Fruit fly (Drosophila melanogaster): ENCODE results near the gene CG17328.

The CG17328 gene

DNA sequence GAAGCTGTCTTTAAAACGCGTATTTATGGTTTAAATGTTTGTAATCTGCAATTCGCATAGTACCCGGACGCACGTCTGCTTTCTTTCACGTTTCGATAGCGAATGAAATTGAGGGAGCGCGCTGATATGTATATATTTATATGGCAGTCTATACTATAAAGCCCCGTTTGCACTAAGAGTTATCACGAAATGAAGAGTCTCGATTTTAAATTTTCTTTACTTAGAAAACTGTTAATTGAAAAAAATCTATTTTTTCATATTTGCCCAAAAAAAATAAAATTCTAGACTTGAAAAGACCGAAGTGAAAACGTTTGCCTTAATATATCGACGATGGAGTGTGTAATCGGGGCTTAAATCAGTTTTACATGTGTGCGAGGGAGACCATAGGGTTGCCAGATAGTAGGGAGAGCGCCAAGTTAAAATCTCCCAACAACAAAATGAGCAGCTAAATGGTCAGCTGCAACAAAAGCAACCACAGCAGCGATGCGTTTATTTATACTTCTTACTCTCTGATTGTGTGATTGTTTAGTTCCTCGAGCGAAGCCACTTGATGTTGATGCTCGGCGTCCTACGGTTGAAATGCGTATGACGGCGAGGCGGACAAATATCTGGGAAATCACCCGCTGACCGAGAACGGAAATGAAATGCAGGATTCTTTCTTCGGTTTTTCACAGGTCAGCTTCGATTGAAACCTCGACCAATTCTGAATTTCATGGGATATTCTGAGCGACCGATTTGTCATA is 25.9 kb downstream of the CG17328 start, which contains the start of gene cact (continued):
- TF ChIP-seq pfk (GFP tag; optimal IDR thresholded peaks at IDR 0.05) (peak; percentile 39), CG14667 (GFP tag; IDR thresholded peaks at IDR 0.05) (no peak; the same call in 1 of the 2 replicates), CG2120 (GFP tag; optimal IDR thresholded peaks at IDR 0.05) (peak; percentile 98), psq (GFP tag; optimal IDR thresholded peaks at IDR 0.05) (peak; percentile 72), sr (GFP tag; IDR thresholded peaks at IDR 0.05) (peak; percentile 25; the same call in 1 of the 3 replicates), Hmr (GFP tag; optimal IDR thresholded peaks at IDR 0.05) (peak; percentile 93), CG8089 (GFP tag; optimal IDR thresholded peaks at IDR 0.05) (peak; percentile 92), Doc2 (GFP tag; IDR thresholded peaks at IDR 0.05) (peak; percentile 70), CG42726 (GFP tag; IDR thresholded peaks at IDR 0.05; ENCODE audit: partially characterized antibody) (peak; percentile 45; the same call in 1 of the 2 replicates), br (optimal IDR thresholded peaks at IDR 0.05) (no peak), CG12219 (GFP tag; optimal IDR thresholded peaks at IDR 0.05) (peak; percentile 75), ind (GFP tag; optimal IDR thresholded peaks at IDR 0.05) (peak; percentile 94), GATAe (GFP tag; conservative IDR thresholded peaks at IDR 0.05) (peak; percentile 59; the same call in 1 of the 2 replicates), seq (GFP tag; IDR thresholded peaks at IDR 0.05) (peak; percentile 88), amos (GFP tag; IDR thresholded peaks at IDR 0.05; ENCODE audit: partially characterized antibody) (0 out of 2 replicates have a peak, but pooled peaks have one; percentile 30), Hey (tag; optimal IDR thresholded peaks at IDR 0.05) (peak; percentile 58), CG6765 (GFP tag; optimal IDR thresholded peaks at IDR 0.05) (peak; percentile 63), CoRest (tag; optimal IDR thresholded peaks at IDR 0.05) (peak; percentile 92), Jarid2 (GFP tag; optimal IDR thresholded peaks at IDR 0.05) (peak; percentile 82), Nf-YC (tag; optimal IDR thresholded peaks at IDR 0.05) (peak; percentile 84), cg (GFP tag; optimal IDR thresholded peaks at IDR 0.05) (peak; percentile 84), Gug (GFP tag; IDR thresholded peaks at IDR 0.05) (peak; percentile 87), CG17802 (tag; optimal IDR thresholded peaks at IDR 0.05) (peak; percentile 100), hkb (optimal IDR thresholded peaks at IDR 0.05) (no peak), hkb (GFP tag; IDR thresholded peaks at IDR 0.05) (peak; percentile 92), h (optimal IDR thresholded peaks at IDR 0.05) (no peak), CG16863 (GFP tag; optimal IDR thresholded peaks at IDR 0.05) (peak; percentile 89), CG6854 (GFP tag; optimal IDR thresholded peaks at IDR 0.05) (peak; percentile 87), CG13624 (GFP tag; optimal IDR thresholded peaks at IDR 0.05) (peak; percentile 94), CG17361 (GFP tag; IDR thresholded peaks at IDR 0.05) (peak; percentile 93), tio (GFP tag; optimal IDR thresholded peaks at IDR 0.05) (peak; percentile 91), CG5180 (GFP tag; optimal IDR thresholded peaks at IDR 0.05) (peak; percentile 57), ro (GFP tag; IDR thresholded peaks at IDR 0.05) (peak; percentile 80), sima (GFP tag; optimal IDR thresholded peaks at IDR 0.05) (peak; percentile 70), bsh (GFP tag; optimal IDR thresholded peaks at IDR 0.05) (peak; percentile 41 to 94), CG12104 (GFP tag; optimal IDR thresholded peaks at IDR 0.05) (peak; percentile 91), CG18619 (GFP tag; optimal IDR thresholded peaks at IDR 0.05) (peak; percentile 90), D (optimal IDR thresholded peaks at IDR 0.05) (no peak), D (GFP tag; optimal IDR thresholded peaks at IDR 0.05) (peak; percentile 81), pzg (GFP tag; optimal IDR thresholded peaks at IDR 0.05) (peak; percentile 66), Sry-δ (GFP tag; optimal IDR thresholded peaks at IDR 0.05) (peak; percentile 80), NK7.1 (GFP tag; optimal IDR thresholded peaks at IDR 0.05) (peak; percentile 85), eyg (GFP tag; optimal IDR thresholded peaks at IDR 0.05) (peak; percentile 89), mld (GFP tag; IDR thresholded peaks at IDR 0.05; ENCODE audit: partially characterized antibody) (no peak), ab (GFP tag; optimal IDR thresholded peaks at IDR 0.05) (peak; percentile 47), Mes4 (GFP tag; optimal IDR thresholded peaks at IDR 0.05) (peak; percentile 89), bbx (GFP tag; IDR thresholded peaks at IDR 0.05; ENCODE audit: partially characterized antibody) (no peak), Dref (GFP tag; IDR thresholded peaks at IDR 0.05) (no peak), Neu2 (GFP tag; optimal IDR thresholded peaks at IDR 0.05; ENCODE audit: borderline replicate concordance) (peak; percentile 60), CG11504 (tag; optimal IDR thresholded peaks at IDR 0.05) (peak; percentile 91)

All from whole organism, embryonic.